Fruit fly (Drosophila melanogaster): ENCODE measurements around the gene gudu.

The gudu gene

dm6 chr2L:7434737-7435356 is 46.5 kb downstream of the gudu start (continued):
- TF ChIP-seq CG12942 (GFP tag; optimal IDR thresholded peaks at IDR 0.05): no peak
- no peak for TF ChIP-seq jumu (GFP tag; optimal IDR thresholded peaks at IDR 0.05)
- no peak for TF ChIP-seq Jarid2 (GFP tag; optimal IDR thresholded peaks at IDR 0.05)
- TF ChIP-seq Taf1 (GFP tag; IDR thresholded peaks at IDR 0.05): peak; percentile 74
- no peak for TF ChIP-seq chinmo (GFP tag; IDR thresholded peaks at IDR 0.05; ENCODE audit: partially characterized antibody)
- TF ChIP-seq CG10366 (GFP tag; IDR thresholded peaks at IDR 0.05): peak; percentile 14; the same call in 1 of the 2 replicates
- TF ChIP-seq HLH3B (GFP tag; IDR thresholded peaks at IDR 0.05): peak; percentile 68
- peak; percentile 38 for TF ChIP-seq ranshi (GFP tag; IDR thresholded peaks at IDR 0.05)
- TF ChIP-seq dpn (GFP tag; optimal IDR thresholded peaks at IDR 0.05): peak in 1 of 2 experiments; percentile 48
- TF ChIP-seq kay (GFP tag; optimal IDR thresholded peaks at IDR 0.05): no peak
- TF ChIP-seq CG10267 (tag; optimal IDR thresholded peaks at IDR 0.05): peak; percentile 8
- TF ChIP-seq Pdp1 (GFP tag; optimal IDR thresholded peaks at IDR 0.05): no peak
- no peak for TF ChIP-seq sug (tag; optimal IDR thresholded peaks at IDR 0.05)
- TF ChIP-seq prd (optimal IDR thresholded peaks at IDR 0.05): no peak
- TF ChIP-seq prd (GFP tag; IDR thresholded peaks at IDR 0.05): peak; percentile 52; the same call in 1 of the 3 replicates
- TF ChIP-seq nom (GFP tag; optimal IDR thresholded peaks at IDR 0.05): peak; percentile 70
- TF ChIP-seq CG15601 (tag; optimal IDR thresholded peaks at IDR 0.05): peak; percentile 21
- TF ChIP-seq C15 (GFP tag; IDR thresholded peaks at IDR 0.05): 0 out of 3 replicates have a peak, but pooled peaks have one; percentile 47
- peak; percentile 20 for TF ChIP-seq CoRest (tag; optimal IDR thresholded peaks at IDR 0.05)
- peak; percentile 61 for TF ChIP-seq CG8924 (tag; optimal IDR thresholded peaks at IDR 0.05)
- no peak for TF ChIP-seq nau (GFP tag; optimal IDR thresholded peaks at IDR 0.05)
- TF ChIP-seq D19A (tag; optimal IDR thresholded peaks at IDR 0.05): peak; percentile 19
- peak; percentile 77 for TF ChIP-seq CG32532 (GFP tag; IDR thresholded peaks at IDR 0.05)
- no peak for TF ChIP-seq trh (GFP tag; optimal IDR thresholded peaks at IDR 0.05)
- peak; percentile 53 for TF ChIP-seq Hmr (GFP tag; optimal IDR thresholded peaks at IDR 0.05)
- no peak for TF ChIP-seq CG4617 (GFP tag; optimal IDR thresholded peaks at IDR 0.05; ENCODE audit: borderline replicate concordance)
- TF ChIP-seq CG8359 (GFP tag; optimal IDR thresholded peaks at IDR 0.05; ENCODE audit: borderline replicate concordance): no peak
- TF ChIP-seq B-H1 (GFP tag; IDR thresholded peaks at IDR 0.05): peak; percentile 18; the same call in 1 of the 3 replicates
- no peak for TF ChIP-seq h (optimal IDR thresholded peaks at IDR 0.05)
- peak; percentile 28 for TF ChIP-seq CG2120 (GFP tag; optimal IDR thresholded peaks at IDR 0.05)
- no peak for TF ChIP-seq Mes4 (GFP tag; optimal IDR thresholded peaks at IDR 0.05)
- TF ChIP-seq Nf-YB (GFP tag; optimal IDR thresholded peaks at IDR 0.05): no peak
- TF ChIP-seq CG11560 (tag; IDR thresholded peaks at IDR 0.05): no peak
- TF ChIP-seq Trl (optimal IDR thresholded peaks at IDR 0.05): no peak
- no peak for TF ChIP-seq Trl (GFP tag; optimal IDR thresholded peaks at IDR 0.05)
- no peak for TF ChIP-seq CG7963 (GFP tag; IDR thresholded peaks at IDR 0.05; ENCODE audit: partially characterized antibody)
- peak; percentile 62 for TF ChIP-seq lab (GFP tag; optimal IDR thresholded peaks at IDR 0.05)
- TF ChIP-seq ttk (GFP tag; IDR thresholded peaks at IDR 0.05): peak; percentile 48; the same call in 1 of the 2 replicates
- TF ChIP-seq HmgZ (tag; optimal IDR thresholded peaks at IDR 0.05): no peak
- no peak for TF ChIP-seq CG1602 (GFP tag; optimal IDR thresholded peaks at IDR 0.05)
- TF ChIP-seq zf30C (GFP tag; optimal IDR thresholded peaks at IDR 0.05): no peak
- no peak for TF ChIP-seq CG13287 (GFP tag; IDR thresholded peaks at IDR 0.05; ENCODE audit: partially characterized antibody)
- TF ChIP-seq CG12391 (tag; optimal IDR thresholded peaks at IDR 0.05): peak; percentile 35
- TF ChIP-seq CG14014 (GFP tag; IDR thresholded peaks at IDR 0.05): peak; percentile 69; the same call in 1 of the 2 replicates
- no peak for TF ChIP-seq gcm2 (GFP tag; optimal IDR thresholded peaks at IDR 0.05)
- no peak for TF ChIP-seq CG10462 (GFP tag; optimal IDR thresholded peaks at IDR 0.05)
- TF ChIP-seq CG2712 (tag; optimal IDR thresholded peaks at IDR 0.05): peak; percentile 41
- TF ChIP-seq Gug (GFP tag; IDR thresholded peaks at IDR 0.05): no peak; the same call in 3 of the 4 replicates
- peak; percentile 41 for TF ChIP-seq CG13296 (GFP tag; optimal IDR thresholded peaks at IDR 0.05)
- TF ChIP-seq Atf6 (GFP tag; IDR thresholded peaks at IDR 0.05): peak; percentile 74

Measured in whole organism, embryonic.